Fruit fly (Drosophila melanogaster): ENCODE results near the gene Sf3b1.
A peak's percentile ranks its signal among the peaks of the same experiment; 100 is the strongest.

Sf3b1 gene

dm6 chr2L:574226-574625 is 6.1 kb downstream of the Sf3b1 start, which contains the start of the genes Ipk2 and cold (continued):
- TF ChIP-seq foxo (GFP tag; optimal IDR thresholded peaks at IDR 0.05): peak in 1 of 2 experiments; percentile 89
- no peak for TF ChIP-seq Vsx2 (GFP tag; optimal IDR thresholded peaks at IDR 0.05; ENCODE audit: partially characterized antibody)
- no peak for TF ChIP-seq sage (GFP tag; optimal IDR thresholded peaks at IDR 0.05)
- TF ChIP-seq Hr83 (GFP tag; optimal IDR thresholded peaks at IDR 0.05; ENCODE audit: poor library complexity, severe bottlenecking): peak; percentile 69
- TF ChIP-seq dmrt93B (GFP tag; optimal IDR thresholded peaks at IDR 0.05): no peak
- peak; percentile 99 for TF ChIP-seq Myc (optimal IDR thresholded peaks at IDR 0.05)
- no peak for TF ChIP-seq GATAd (GFP tag; optimal IDR thresholded peaks at IDR 0.05)

- no peak for TF ChIP-seq Rel (GFP tag; optimal IDR thresholded peaks at IDR 0.05)
- no peak for TF ChIP-seq Rel (tag; optimal IDR thresholded peaks at IDR 0.05)
- TF ChIP-seq Myc (optimal IDR thresholded peaks at IDR 0.05): peak; percentile 73
These were observed 8.5 kb downstream of the Sf3b1 start, which contains the start of gene Ptth for dm6 chr2L:576559-577184. Gene Ptth (minus strand): TSS chr2L:576896.

dm6 chr2L:577186-577585 is 9.0 kb downstream of the Sf3b1 start, which contains the start of gene Pph13:
Gene Pph13 (plus strand): TSS chr2L:577486.
- TF ChIP-seq rgr (GFP tag; optimal IDR thresholded peaks at IDR 0.05): no peak
- no peak for TF ChIP-seq ey (GFP tag; optimal IDR thresholded peaks at IDR 0.05)
- TF ChIP-seq foxo (GFP tag; optimal IDR thresholded peaks at IDR 0.05): no peak
- no peak for TF ChIP-seq Jra (GFP tag; optimal IDR thresholded peaks at IDR 0.05)
- TF ChIP-seq psq (GFP tag; optimal IDR thresholded peaks at IDR 0.05): no peak
- no peak for TF ChIP-seq HLH106 (tag; optimal IDR thresholded peaks at IDR 0.05)
- no peak for TF ChIP-seq OdsH (GFP tag; optimal IDR thresholded peaks at IDR 0.05)
- TF ChIP-seq h (GFP tag; optimal IDR thresholded peaks at IDR 0.05): no peak
- no peak for TF ChIP-seq Dfd (GFP tag; optimal IDR thresholded peaks at IDR 0.05)
- no peak for TF ChIP-seq brk (GFP tag; optimal IDR thresholded peaks at IDR 0.05)
- no peak for TF ChIP-seq N (GFP tag; optimal IDR thresholded peaks at IDR 0.05)
- TF ChIP-seq br (GFP tag; optimal IDR thresholded peaks at IDR 0.05): no peak
- TF ChIP-seq CrebA (GFP tag; optimal IDR thresholded peaks at IDR 0.05; ENCODE audit: borderline replicate concordance): no peak
- no peak for TF ChIP-seq dmrt93B (GFP tag; optimal IDR thresholded peaks at IDR 0.05)
- no peak for TF ChIP-seq Myc (optimal IDR thresholded peaks at IDR 0.05)
- no peak for TF ChIP-seq dl (GFP tag; optimal IDR thresholded peaks at IDR 0.05; ENCODE audit: insufficient read depth in 1 of 2, partially characterized antibody in 2 of 2)
- no peak for TF ChIP-seq tai (GFP tag; optimal IDR thresholded peaks at IDR 0.05)
- TF ChIP-seq Vsx2 (GFP tag; optimal IDR thresholded peaks at IDR 0.05; ENCODE audit: partially characterized antibody): no peak
- TF ChIP-seq fru (GFP tag; optimal IDR thresholded peaks at IDR 0.05): no peak

dm6 chr2L:585268-585667 is 17.1 kb downstream of the Sf3b1 start:
- TF ChIP-seq ey (GFP tag; optimal IDR thresholded peaks at IDR 0.05): no peak
- peak; percentile 41 for TF ChIP-seq Vsx2 (GFP tag; optimal IDR thresholded peaks at IDR 0.05; ENCODE audit: partially characterized antibody)

- TF ChIP-seq psq (GFP tag; optimal IDR thresholded peaks at IDR 0.05) (no peak), pan (optimal IDR thresholded peaks at IDR 0.05) (no peak), sv (GFP tag; optimal IDR thresholded peaks at IDR 0.05) (no peak), OdsH (GFP tag; optimal IDR thresholded peaks at IDR 0.05) (no peak), Dfd (GFP tag; optimal IDR thresholded peaks at IDR 0.05) (no peak), CrebA (GFP tag; optimal IDR thresholded peaks at IDR 0.05; ENCODE audit: borderline replicate concordance) (no peak), GATAd (GFP tag; optimal IDR thresholded peaks at IDR 0.05) (no peak), br (GFP tag; optimal IDR thresholded peaks at IDR 0.05) (no peak), CG9705 (GFP tag; optimal IDR thresholded peaks at IDR 0.05) (no peak), tai (GFP tag; optimal IDR thresholded peaks at IDR 0.05) (no peak), Mio (GFP tag; optimal IDR thresholded peaks at IDR 0.05) (no peak), Dif (GFP tag; optimal IDR thresholded peaks at IDR 0.05; ENCODE audit: partially characterized antibody) (no peak), Jra (GFP tag; optimal IDR thresholded peaks at IDR 0.05) (no peak), Abd-B (GFP tag; optimal IDR thresholded peaks at IDR 0.05) (no peak), CG32264 (GFP tag; optimal IDR thresholded peaks at IDR 0.05) (no peak), rgr (GFP tag; optimal IDR thresholded peaks at IDR 0.05) (no peak), Hr83 (GFP tag; optimal IDR thresholded peaks at IDR 0.05; ENCODE audit: poor library complexity, severe bottlenecking) (no peak), foxo (GFP tag; optimal IDR thresholded peaks at IDR 0.05) (no peak), fru (GFP tag; optimal IDR thresholded peaks at IDR 0.05) (no peak), HLH106 (tag; optimal IDR thresholded peaks at IDR 0.05) (no peak)
These were observed 23.4 kb downstream of the Sf3b1 start for dm6 chr2L:591511-591910.
